Worm (Caenorhabditis elegans): ENCODE results near the gene sup-36.

The sup-36 gene

ce11 chrIV:6581658-6582057 is 19.8 kb upstream of the sup-36 start:
- no peak for TF ChIP-seq nhr-10 (tag; optimal IDR thresholded peaks at IDR 0.05)
- no peak for TF ChIP-seq crh-2 (tag; optimal IDR thresholded peaks at IDR 0.05)
- no peak for TF ChIP-seq mdl-1 (tag; optimal IDR thresholded peaks at IDR 0.05)
- TF ChIP-seq lin-11 (tag; optimal IDR thresholded peaks at IDR 0.05), result no peak

DNA sequence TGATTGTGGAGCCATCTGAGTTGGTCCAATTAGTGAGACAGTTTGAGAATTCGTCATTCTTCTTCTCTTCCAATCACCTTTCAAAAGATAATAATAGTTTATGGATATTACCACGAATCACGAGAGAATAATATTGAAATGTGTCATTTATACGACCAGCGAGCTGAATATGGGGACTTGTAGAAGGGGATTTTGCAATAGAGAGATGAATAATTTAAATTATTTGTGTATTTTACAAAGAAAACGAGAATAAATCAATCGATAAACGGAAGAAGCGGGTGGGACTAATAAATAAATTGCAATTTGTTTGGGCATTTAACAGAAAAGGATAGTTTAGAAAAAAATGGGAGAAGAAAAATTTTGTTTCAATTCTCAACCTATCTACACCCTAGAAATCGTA is 18.9 kb upstream of the sup-36 start, which contains the start of gene odr-8:
TSS of gene odr-8 (minus strand) at position 101 of the 400 bp plus-strand sequence.
- TF ChIP-seq ztf-11 (tag; optimal IDR thresholded peaks at IDR 0.05) (no peak), aly-2 (tag; optimal IDR thresholded peaks at IDR 0.05) (no peak), lsy-2 (tag; optimal IDR thresholded peaks at IDR 0.05) (no peak), sma-9 (GFP tag; optimal IDR thresholded peaks at IDR 0.05) (no peak), sma-9 (tag; optimal IDR thresholded peaks at IDR 0.05) (no peak), unc-55 (GFP tag; optimal IDR thresholded peaks at IDR 0.05) (no peak), unc-62 (GFP tag; optimal IDR thresholded peaks at IDR 0.05) (no peak), nhr-25 (tag; optimal IDR thresholded peaks at IDR 0.05) (no peak), F13H6.1 (tag; optimal IDR thresholded peaks at IDR 0.05) (no peak), elt-1 (tag; optimal IDR thresholded peaks at IDR 0.05) (no peak), ztf-1 (GFP tag; conservative IDR thresholded peaks at IDR 0.05) (no peak), egl-27 (tag; optimal IDR thresholded peaks at IDR 0.05) (no peak), dmd-4 (tag; optimal IDR thresholded peaks at IDR 0.05) (no peak)

ce11 chrIV:6585397-6585921 is 16.0 kb upstream of the sup-36 start, which contains the start of the genes F38A5.2 and dnj-11:
TSS of gene F38A5.2 (minus strand) at chrIV:6585400.
TSS of gene dnj-11 (plus strand) at chrIV:6585871.
- TF ChIP-seq blmp-1 (tag; optimal IDR thresholded peaks at IDR 0.05; ENCODE audit: insufficient read depth) (peak; percentile 16), lin-39 (tag; optimal IDR thresholded peaks at IDR 0.05) (no peak), nhr-12 (tag; optimal IDR thresholded peaks at IDR 0.05) (no peak), elt-1 (tag; optimal IDR thresholded peaks at IDR 0.05) (no peak), nhr-10 (tag; optimal IDR thresholded peaks at IDR 0.05) (no peak), nhr-6 (tag; optimal IDR thresholded peaks at IDR 0.05) (no peak), fos-1 (tag; optimal IDR thresholded peaks at IDR 0.05) (peak; percentile 72), lsy-2 (tag; optimal IDR thresholded peaks at IDR 0.05) (peak; percentile 64 to 90), aly-2 (tag; optimal IDR thresholded peaks at IDR 0.05) (no peak), unc-62 (GFP tag; optimal IDR thresholded peaks at IDR 0.05) (no peak), F13H6.1 (tag; optimal IDR thresholded peaks at IDR 0.05) (peak; percentile 74), sma-3 (GFP tag; optimal IDR thresholded peaks at IDR 0.05) (peak; percentile 81), ama-1 (optimal IDR thresholded peaks at IDR 0.05) (peak; percentile 42), zag-1 (tag; optimal IDR thresholded peaks at IDR 0.05) (peak; percentile 37), nhr-237 (tag; optimal IDR thresholded peaks at IDR 0.05) (no peak), nhr-11 (tag; optimal IDR thresholded peaks at IDR 0.05) (no peak), mab-5 (tag; optimal IDR thresholded peaks at IDR 0.05) (peak; percentile 38), crh-2 (tag; optimal IDR thresholded peaks at IDR 0.05) (peak; percentile 87), sem-4 (tag; optimal IDR thresholded peaks at IDR 0.05) (peak; percentile 50), dmd-4 (tag; optimal IDR thresholded peaks at IDR 0.05) (no peak), snpc-4 (tag; optimal IDR thresholded peaks at IDR 0.05) (peak; percentile 50), nhr-23 (tag; optimal IDR thresholded peaks at IDR 0.05) (no peak), ceh-82 (tag; optimal IDR thresholded peaks at IDR 0.05) (no peak), egl-27 (tag; optimal IDR thresholded peaks at IDR 0.05) (peak; percentile 69), Y55F3AM.14 (GFP tag; optimal IDR thresholded peaks at IDR 0.05) (no peak), lin-11 (tag; optimal IDR thresholded peaks at IDR 0.05) (peak; percentile 83), R02D3.7 (tag; optimal IDR thresholded peaks at IDR 0.05) (peak; percentile 7), nhr-25 (tag; optimal IDR thresholded peaks at IDR 0.05) (no peak), ZK546.5 (tag; optimal IDR thresholded peaks at IDR 0.05) (no peak), peb-1 (tag; optimal IDR thresholded peaks at IDR 0.05) (no peak), skn-1 (tag; optimal IDR thresholded peaks at IDR 0.05) (no peak), nhr-129 (tag; optimal IDR thresholded peaks at IDR 0.05) (peak; percentile 87), gmeb-1 (tag; optimal IDR thresholded peaks at IDR 0.05) (peak; percentile 77), unc-39 (tag; optimal IDR thresholded peaks at IDR 0.05) (no peak), ztf-1 (GFP tag; conservative IDR thresholded peaks at IDR 0.05) (no peak), nhr-21 (tag; optimal IDR thresholded peaks at IDR 0.05) (peak; percentile 76), ztf-4 (tag; optimal IDR thresholded peaks at IDR 0.05) (peak; percentile 47), elt-3 (tag; optimal IDR thresholded peaks at IDR 0.05) (no peak), unc-55 (GFP tag; optimal IDR thresholded peaks at IDR 0.05) (peak; percentile 97), nhr-77 (tag; optimal IDR thresholded peaks at IDR 0.05) (no peak), sma-9 (GFP tag; optimal IDR thresholded peaks at IDR 0.05) (peak; percentile 88), sma-9 (tag; optimal IDR thresholded peaks at IDR 0.05) (no peak), ceh-16 (tag; optimal IDR thresholded peaks at IDR 0.05) (peak; percentile 66), alr-1 (tag; optimal IDR thresholded peaks at IDR 0.05) (no peak), ztf-11 (tag; optimal IDR thresholded peaks at IDR 0.05) (no peak), mdl-1 (tag; optimal IDR thresholded peaks at IDR 0.05) (no peak), C34F6.9 (tag; optimal IDR thresholded peaks at IDR 0.05) (peak; percentile 93), lin-13 (GFP tag; optimal IDR thresholded peaks at IDR 0.05) (peak; percentile 83)

Measured in whole organism, L2 larva.